Worm (Caenorhabditis elegans) whole organism, L2 larva: ENCODE data around the gene ham-1.

Experiments
- egl-27 ChIP-seq: sonication (generic microtip); optimal IDR thresholded peaks from 3 replicates; lab custom pipeline; 2017; ENCODE audit warnings: missing biosample characterization, missing genetic modification reagents, missing genetic modification characterization
- mbf-1 ChIP-seq: sonication (generic microtip); optimal IDR thresholded peaks from 2 replicates; lab custom pipeline; 2017; ENCODE audit warnings: missing biosample characterization, missing genetic modification characterization

DNA sequence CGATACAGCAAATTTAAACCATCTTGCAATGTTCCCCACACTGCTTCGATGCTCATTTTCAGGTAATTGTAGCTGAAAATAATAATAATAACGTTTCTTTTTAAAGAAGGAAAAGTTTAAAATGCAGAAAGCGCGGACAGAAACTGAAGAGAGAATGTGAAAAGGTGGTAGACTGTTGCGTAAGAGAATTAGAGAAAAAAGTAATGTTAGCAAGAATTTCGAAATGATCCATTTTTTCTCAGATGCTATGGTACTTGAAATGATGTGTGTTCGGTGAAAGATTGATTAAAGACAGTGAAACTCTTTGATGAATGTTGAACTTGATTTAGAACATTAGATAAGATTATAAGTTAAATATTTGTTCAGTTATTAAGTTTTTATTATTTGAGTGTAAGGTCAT lies 48.4 kb downstream of the ham-1 start, which contains the start of gene cul-6:
- TF ChIP-seq egl-27 (no peak), mbf-1 (no peak)
